Worm (Caenorhabditis elegans) whole organism, early embryonic: ENCODE data around the gene srz-14.

Experiments used
- B0310.2 ChIP-seq: sonication (generic microtip); optimal IDR thresholded peaks from 2 replicates; lab custom pipeline; 2016; ENCODE audit warnings: mild to moderate bottlenecking, missing genetic modification characterization, missing compliant biosample characterization
- F13C5.2 ChIP-seq: sonication (generic microtip); optimal IDR thresholded peaks from 2 replicates; lab custom pipeline; 2017; ENCODE audit warnings: mild to moderate bottlenecking, missing genetic modification characterization, inconsistent platforms, missing compliant biosample characterization
- aly-1 ChIP-seq: sonication (generic microtip); optimal IDR thresholded peaks from 2 replicates; lab custom pipeline; 2016; ENCODE audit warnings: missing genetic modification characterization, missing compliant biosample characterization
- ama-1 ChIP-seq: fragments of 150-350 bp; optimal IDR thresholded peaks from 2 replicates; lab custom pipeline; 2014
- ceh-13 ChIP-seq: fragments of 200-800 bp; sonication (Bioruptor generic); optimal IDR thresholded peaks from 2 replicates; lab custom pipeline; 2018; ENCODE audit warnings: mild to moderate bottlenecking, missing genetic modification characterization, missing compliant biosample characterization
- ceh-36 ChIP-seq: sonication (generic microtip); optimal IDR thresholded peaks from 2 replicates; lab custom pipeline; 2016; ENCODE audit warnings: missing genetic modification characterization, inconsistent platforms, missing compliant biosample characterization
- ets-7 ChIP-seq: sonication (generic microtip); optimal IDR thresholded peaks from 2 replicates; lab custom pipeline; 2016; ENCODE audit warnings: missing genotype, missing genetic modification characterization, missing compliant biosample characterization
- flt-1 ChIP-seq: fragments of 200-800 bp; sonication (Bioruptor generic); IDR thresholded peaks from 2 replicates; pipeline ENCODE4 v1.3.6; 2022; ENCODE audit warnings: missing genetic modification characterization, missing compliant biosample characterization
- hmbx-1 ChIP-seq: sonication (generic microtip); optimal IDR thresholded peaks from 2 replicates; lab custom pipeline; 2016; ENCODE audit warnings: mild to moderate bottlenecking, missing genetic modification characterization, missing compliant biosample characterization
- hmg-4 ChIP-seq: fragments of 200-800 bp; sonication (Bioruptor generic); optimal IDR thresholded peaks from 2 replicates; lab custom pipeline; 2018; ENCODE audit warnings: mild to moderate bottlenecking, missing genetic modification characterization, missing compliant biosample characterization
- hnd-1 ChIP-seq: sonication (generic microtip); optimal IDR thresholded peaks from 2 replicates; lab custom pipeline; 2016; ENCODE audit warnings: missing genetic modification characterization, missing compliant biosample characterization
- pes-1 ChIP-seq: fragments of 200-800 bp; sonication (Bioruptor generic); IDR thresholded peaks from 2 replicates; pipeline ENCODE4 v1.3.6; 2022; ENCODE audit warnings: missing genetic modification reagents, missing genetic modification characterization, missing compliant biosample characterization
- scrt-1 ChIP-seq: fragments of 200-800 bp; sonication (Bioruptor generic); IDR thresholded peaks from 2 replicates; pipeline ENCODE4 v1.3.6; 2022; ENCODE audit warnings: missing genetic modification characterization, missing compliant biosample characterization
- sea-1 ChIP-seq: fragments of 200-800 bp; sonication (Bioruptor generic); conservative IDR thresholded peaks from 2 replicates; pipeline ENCODE4 v1.3.6; 2022; ENCODE audit warnings: missing genetic modification characterization, missing compliant biosample characterization
- tbx-11 ChIP-seq: fragments of 200-800 bp; sonication (Bioruptor generic); IDR thresholded peaks from 2 replicates; pipeline ENCODE4 v1.3.6; 2022; ENCODE audit warnings: missing genetic modification characterization, missing compliant biosample characterization
- tbx-37 ChIP-seq: fragments of 200-800 bp; sonication (Bioruptor generic); conservative IDR thresholded peaks from 2 replicates; pipeline ENCODE4 v1.3.6; 2022; ENCODE audit warnings: missing genetic modification reagents, missing genetic modification characterization, missing compliant biosample characterization
- tra-4 ChIP-seq: sonication (generic microtip); optimal IDR thresholded peaks from 2 replicates; lab custom pipeline; 2017; ENCODE audit warnings: missing genetic modification characterization, missing compliant biosample characterization

Gene srz-14

ce11 chrV:16183357-16183756 is at the start of gene srz-14:
Gene srz-14 (plus strand): TSS chrV:16183657.
- no peak for TF ChIP-seq hnd-1 (tag; lab: Kevin White, UChicago)
- no peak for TF ChIP-seq pes-1 (GFP tag; lab: Robert Waterston, UW)
- TF ChIP-seq flt-1: no peak
- TF ChIP-seq hmbx-1 (tag; lab: Kevin White, UChicago): no peak
- TF ChIP-seq tbx-37: no peak
- TF ChIP-seq tbx-11: no peak
- TF ChIP-seq F13C5.2: no peak
- no peak for TF ChIP-seq sea-1 (GFP tag; lab: Robert Waterston, UW)
- no peak for TF ChIP-seq tra-4
- TF ChIP-seq ama-1 (lab: Kevin White, UChicago): no peak
- no peak for TF ChIP-seq ceh-13
- no peak for TF ChIP-seq ets-7 (tag; lab: Kevin White, UChicago)
- TF ChIP-seq hmg-4 (GFP tag; lab: Kevin White, UChicago): no peak
- no peak for TF ChIP-seq aly-1
- no peak for TF ChIP-seq B0310.2 (tag; lab: Kevin White, UChicago)

ce11 chrV:16137043-16137442 is 46.4 kb upstream of the srz-14 start, which contains the start of gene F44G3.7:
Gene F44G3.7 (minus strand): TSS chrV:16137143.
- TF ChIP-seq ama-1 (lab: Kevin White, UChicago) (no peak), sea-1 (GFP tag; lab: Robert Waterston, UW) (no peak), aly-1 (no peak), ceh-36 (tag; lab: Kevin White, UChicago) (no peak), flt-1 (no peak), tbx-37 (no peak), tra-4 (no peak), hnd-1 (tag; lab: Kevin White, UChicago) (no peak), ceh-13 (no peak), F13C5.2 (no peak), hmbx-1 (tag; lab: Kevin White, UChicago) (no peak), B0310.2 (tag; lab: Kevin White, UChicago) (no peak), ets-7 (tag; lab: Kevin White, UChicago) (no peak), pes-1 (GFP tag; lab: Robert Waterston, UW) (no peak), hmg-4 (GFP tag; lab: Kevin White, UChicago) (no peak), scrt-1 (GFP tag; lab: Robert Waterston, UW) (no peak), tbx-11 (no peak)

ce11 chrV:16139529-16139928 is 43.9 kb upstream of the srz-14 start, which contains the start of gene clc-11:
Gene clc-11 (minus strand): TSS chrV:16139629.
- TF ChIP-seq ets-7 (tag; lab: Kevin White, UChicago) (no peak), pes-1 (GFP tag; lab: Robert Waterston, UW) (no peak), hnd-1 (tag; lab: Kevin White, UChicago) (no peak), ceh-36 (tag; lab: Kevin White, UChicago) (no peak), F13C5.2 (no peak), aly-1 (no peak), scrt-1 (GFP tag; lab: Robert Waterston, UW) (no peak), hmbx-1 (tag; lab: Kevin White, UChicago) (no peak), tra-4 (no peak), ceh-13 (no peak), flt-1 (no peak), sea-1 (GFP tag; lab: Robert Waterston, UW) (no peak), B0310.2 (tag; lab: Kevin White, UChicago) (no peak), tbx-37 (no peak), ama-1 (lab: Kevin White, UChicago) (no peak)

DNA sequence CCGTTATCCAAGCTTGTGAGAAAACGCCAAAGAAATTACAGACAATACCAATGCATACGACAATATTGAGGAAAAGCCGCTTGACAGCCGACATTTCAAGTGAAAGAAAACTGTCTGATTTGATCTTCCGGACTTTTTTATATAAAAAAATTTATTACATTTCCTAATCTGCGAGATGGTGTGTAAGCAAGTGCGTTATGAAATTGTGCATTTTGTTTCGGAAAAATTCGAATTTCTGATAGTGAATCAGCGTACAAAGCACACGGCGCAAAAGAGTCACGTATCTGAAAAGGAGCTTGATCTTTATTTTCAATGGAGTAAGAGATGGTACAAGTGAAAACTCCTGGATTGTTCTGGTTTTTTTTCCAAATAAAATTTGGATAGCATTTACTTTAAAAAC is 42.4 kb upstream of the srz-14 start, which contains the start of gene clc-32:
TSS of gene clc-32 (minus strand) at position 101 of the 400 bp plus-strand sequence.
- TF ChIP-seq tbx-37 (no peak), ets-7 (tag; lab: Kevin White, UChicago) (no peak), aly-1 (no peak), ceh-36 (tag; lab: Kevin White, UChicago) (no peak), flt-1 (no peak)

- no peak for TF ChIP-seq tbx-37
- no peak for TF ChIP-seq scrt-1 (GFP tag; lab: Robert Waterston, UW)
- no peak for TF ChIP-seq sea-1 (GFP tag; lab: Robert Waterston, UW)
- TF ChIP-seq hmg-4 (GFP tag; lab: Kevin White, UChicago): no peak
- no peak for TF ChIP-seq tra-4
- no peak for TF ChIP-seq tbx-11
- TF ChIP-seq ama-1 (lab: Kevin White, UChicago): no peak
- no peak for TF ChIP-seq ceh-13
- TF ChIP-seq ets-7 (tag; lab: Kevin White, UChicago): no peak
- no peak for TF ChIP-seq pes-1 (GFP tag; lab: Robert Waterston, UW)
- no peak for TF ChIP-seq flt-1
- no peak for TF ChIP-seq B0310.2 (tag; lab: Kevin White, UChicago)
- no peak for TF ChIP-seq ceh-36 (tag; lab: Kevin White, UChicago)
- TF ChIP-seq hnd-1 (tag; lab: Kevin White, UChicago): no peak
- no peak for TF ChIP-seq aly-1
Observed at ce11 chrV:16142371-16142770, 41.1 kb upstream of the srz-14 start, which contains the start of gene fbxa-18. Gene fbxa-18 (plus strand): TSS chrV:16142671.

ce11 chrV:16143066-16143581 is 40.3 kb upstream of the srz-14 start, which contains the start of gene fbxa-88:
Gene fbxa-88 (minus strand): TSS chrV:16143116.
- no peak for TF ChIP-seq flt-1
- TF ChIP-seq hnd-1 (tag; lab: Kevin White, UChicago): no peak
- no peak for TF ChIP-seq tra-4
- TF ChIP-seq ceh-13: no peak
- TF ChIP-seq tbx-37: no peak
- no peak for TF ChIP-seq hmbx-1 (tag; lab: Kevin White, UChicago)
- TF ChIP-seq tbx-11: no peak
- TF ChIP-seq F13C5.2: no peak
- no peak for TF ChIP-seq B0310.2 (tag; lab: Kevin White, UChicago)
- no peak for TF ChIP-seq ets-7 (tag; lab: Kevin White, UChicago)
- TF ChIP-seq sea-1 (GFP tag; lab: Robert Waterston, UW): no peak
- no peak for TF ChIP-seq ama-1 (lab: Kevin White, UChicago)
- no peak for TF ChIP-seq aly-1

ce11 chrV:16145009-16145408 is 38.4 kb upstream of the srz-14 start:
- TF ChIP-seq hnd-1 (tag; lab: Kevin White, UChicago): no peak
- no peak for TF ChIP-seq ceh-13
- no peak for TF ChIP-seq tra-4
- TF ChIP-seq ets-7 (tag; lab: Kevin White, UChicago): no peak
- TF ChIP-seq hmbx-1 (tag; lab: Kevin White, UChicago): no peak
- TF ChIP-seq tbx-11: no peak
- TF ChIP-seq aly-1: no peak
- no peak for TF ChIP-seq F13C5.2
- TF ChIP-seq scrt-1 (GFP tag; lab: Robert Waterston, UW): no peak
- no peak for TF ChIP-seq sea-1 (GFP tag; lab: Robert Waterston, UW)
- no peak for TF ChIP-seq ceh-36 (tag; lab: Kevin White, UChicago)
- TF ChIP-seq flt-1: no peak
- no peak for TF ChIP-seq ama-1 (lab: Kevin White, UChicago)
- TF ChIP-seq B0310.2 (tag; lab: Kevin White, UChicago): no peak
- no peak for TF ChIP-seq tbx-37
- no peak for TF ChIP-seq hmg-4 (GFP tag; lab: Kevin White, UChicago)
- no peak for TF ChIP-seq pes-1 (GFP tag; lab: Robert Waterston, UW)
